Worm (Caenorhabditis elegans): ENCODE results near the gene Y39B6A.42.

Y39B6A.42 gene

ce11 chrV:18990238-18990901 lies 20.9 kb upstream of the Y39B6A.42 start, which contains the start of the genes reps-1 and Y39B6A.37 (continued):
- TF ChIP-seq jun-1 (tag; optimal IDR thresholded peaks at IDR 0.05): peak; percentile 75
- no peak for TF ChIP-seq ets-5 (GFP tag; IDR thresholded peaks at IDR 0.05)
- peak; percentile 55 for TF ChIP-seq ceh-8 (GFP tag; optimal IDR thresholded peaks at IDR 0.05)
- TF ChIP-seq unc-130 (tag; optimal IDR thresholded peaks at IDR 0.05): peak; percentile 67
- TF ChIP-seq lin-35 (GFP tag; optimal IDR thresholded peaks at IDR 0.05): peak; percentile 74 to 85
- TF ChIP-seq nhr-28 (tag; optimal IDR thresholded peaks at IDR 0.05): no peak
- peak in 1 of 6 experiments; percentile 9 for TF ChIP-seq elt-3 (tag; optimal IDR thresholded peaks at IDR 0.05)
- TF ChIP-seq dpl-1 (GFP tag; optimal IDR thresholded peaks at IDR 0.05): peak; percentile 72 to 82 (median 78)
- TF ChIP-seq lin-15B (tag; optimal IDR thresholded peaks at IDR 0.05): peak; percentile 38
- no peak for TF ChIP-seq pag-3 (tag; optimal IDR thresholded peaks at IDR 0.05; ENCODE audit: borderline replicate concordance, insufficient read depth)
- TF ChIP-seq ztf-11 (tag; optimal IDR thresholded peaks at IDR 0.05): peak in 1 of 2 experiments; percentile 46
- TF ChIP-seq egl-27 (tag; optimal IDR thresholded peaks at IDR 0.05): no peak
- no peak for TF ChIP-seq vab-15 (tag; optimal IDR thresholded peaks at IDR 0.05)
- peak; percentile 77 for TF ChIP-seq dsc-1 (tag; optimal IDR thresholded peaks at IDR 0.05)
- peak; percentile 24 for TF ChIP-seq ztf-4 (tag; optimal IDR thresholded peaks at IDR 0.05)
- no peak for TF ChIP-seq nhr-84 (tag; optimal IDR thresholded peaks at IDR 0.05)
- no peak for TF ChIP-seq efl-3 (GFP tag; optimal IDR thresholded peaks at IDR 0.05)
- TF ChIP-seq fkh-4 (tag; optimal IDR thresholded peaks at IDR 0.05; ENCODE audit: borderline replicate concordance): peak; percentile 43
- TF ChIP-seq ama-1 (optimal IDR thresholded peaks at IDR 0.05): no peak
- peak; percentile 43 for TF ChIP-seq C16A3.4 (tag; optimal IDR thresholded peaks at IDR 0.05)
- peak; percentile 42 for TF ChIP-seq blmp-1 (tag; optimal IDR thresholded peaks at IDR 0.05)
- peak; percentile 67 for TF ChIP-seq unc-86 (tag; optimal IDR thresholded peaks at IDR 0.05)
- peak; percentile 76 to 79 for TF ChIP-seq lsy-2 (tag; optimal IDR thresholded peaks at IDR 0.05)
- peak; percentile 85 for TF ChIP-seq nhr-85 (tag)
- TF ChIP-seq aha-1 (tag; optimal IDR thresholded peaks at IDR 0.05): no peak
- peak; percentile 93 for TF ChIP-seq nhr-19 (GFP tag; conservative IDR thresholded peaks at IDR 0.05)
- peak; percentile 73 for TF ChIP-seq lin-13 (GFP tag; optimal IDR thresholded peaks at IDR 0.05)
- peak; percentile 69 for TF ChIP-seq isw-1 (GFP tag; IDR thresholded peaks at IDR 0.05)
- TF ChIP-seq zag-1 (tag; optimal IDR thresholded peaks at IDR 0.05): no peak
- peak; percentile 70 to 82 for TF ChIP-seq efl-1 (optimal IDR thresholded peaks at IDR 0.05)
- TF ChIP-seq efl-1 (GFP tag; optimal IDR thresholded peaks at IDR 0.05 in 1 of 2): peak; percentile 79 to 98
- TF ChIP-seq mab-9 (GFP tag; IDR thresholded peaks at IDR 0.05): peak; percentile 79
- peak; percentile 17 for TF ChIP-seq nhr-237 (tag; optimal IDR thresholded peaks at IDR 0.05)
- no peak for TF ChIP-seq lir-3 (tag; optimal IDR thresholded peaks at IDR 0.05; ENCODE audit: poor library complexity)
- TF ChIP-seq grh-1 (GFP tag; IDR thresholded peaks at IDR 0.05): peak; percentile 70
- no peak for TF ChIP-seq fkh-10 (GFP tag; optimal IDR thresholded peaks at IDR 0.05)
- TF ChIP-seq swsn-7 (tag; optimal IDR thresholded peaks at IDR 0.05): peak; percentile 82
- peak; percentile 53 for TF ChIP-seq aly-2 (tag; optimal IDR thresholded peaks at IDR 0.05)
- peak; percentile 72 for TF ChIP-seq irx-1 (tag; optimal IDR thresholded peaks at IDR 0.05)
- TF ChIP-seq elt-2 (tag; optimal IDR thresholded peaks at IDR 0.05): peak; percentile 53
- no peak for TF ChIP-seq fos-1 (tag; optimal IDR thresholded peaks at IDR 0.05)
- TF ChIP-seq skn-1 (tag; optimal IDR thresholded peaks at IDR 0.05): peak; percentile 67
- TF ChIP-seq nhr-90 (tag; optimal IDR thresholded peaks at IDR 0.05; ENCODE audit: poor library complexity): peak; percentile 78
- no peak for TF ChIP-seq ceh-88 (GFP tag; IDR thresholded peaks at IDR 0.05)
- TF ChIP-seq nhr-12 (tag; optimal IDR thresholded peaks at IDR 0.05): no peak
- TF ChIP-seq ces-1 (GFP tag; optimal IDR thresholded peaks at IDR 0.05): no peak
- no peak for TF ChIP-seq C34B4.2 (tag; optimal IDR thresholded peaks at IDR 0.05)
- peak; percentile 39 for TF ChIP-seq F16B12.6 (tag; optimal IDR thresholded peaks at IDR 0.05)
- TF ChIP-seq ceh-90 (tag; optimal IDR thresholded peaks at IDR 0.05): peak; percentile 57
- TF ChIP-seq alr-1 (tag; optimal IDR thresholded peaks at IDR 0.05; ENCODE audit: borderline replicate concordance): no peak
- peak; percentile 75 to 90 (median 89) for TF ChIP-seq ceh-82 (tag; optimal IDR thresholded peaks at IDR 0.05)
- peak; percentile 52 for TF ChIP-seq fkh-8 (tag; optimal IDR thresholded peaks at IDR 0.05)

All from whole organism, L1 larva.